Worm (Caenorhabditis elegans) whole organism, midembryonic: ENCODE results near the gene lbp-3.

ENCODE experiments used
- T22C8.4 ChIP-seq: fragments of 200-800 bp; sonication (Bioruptor generic); IDR thresholded peaks from 2 replicates; pipeline ENCODE4 v1.3.6; 2022; ENCODE audit warnings: missing genetic modification characterization, missing compliant biosample characterization
- cog-1 ChIP-seq: sonication (generic microtip); optimal IDR thresholded peaks from 2 replicates; lab custom pipeline; 2016; ENCODE audit warnings: missing genetic modification characterization, missing compliant biosample characterization
- flt-1 ChIP-seq: fragments of 200-800 bp; sonication (Bioruptor generic); IDR thresholded peaks from 2 replicates; pipeline ENCODE4 v1.3.6; 2022; ENCODE audit warnings: missing genetic modification characterization, missing compliant biosample characterization
- klf-2 ChIP-seq: fragments of 200-800 bp; sonication (Bioruptor generic); conservative IDR thresholded peaks from 2 replicates; pipeline ENCODE4 v1.3.6; 2022; ENCODE audit warnings: missing genetic modification reagents, missing genetic modification characterization, missing compliant biosample characterization
- med-1 ChIP-seq: sonication (generic microtip); optimal IDR thresholded peaks from 2 replicates; lab custom pipeline; 2017; ENCODE audit warnings: missing genetic modification characterization, mild to moderate bottlenecking, missing compliant biosample characterization, antibody characterized with exemption, missing genetic modification reagents; ENCODE audit not compliant: insufficient read depth
- ref-1 ChIP-seq: fragments of 200-800 bp; sonication (Bioruptor generic); conservative IDR thresholded peaks from 2 replicates; pipeline ENCODE4 v1.3.6; 2022; ENCODE audit warnings: missing genetic modification reagents, missing genetic modification characterization, missing compliant biosample characterization
- tab-1 ChIP-seq: fragments of 200-800 bp; sonication (Bioruptor generic); IDR thresholded peaks from 2 replicates; pipeline ENCODE4 v1.3.6; 2022; ENCODE audit warnings: missing genetic modification characterization, missing compliant biosample characterization
- ztf-23 ChIP-seq: fragments of 200-800 bp; sonication (Bioruptor generic); IDR thresholded peaks from 2 replicates; pipeline ENCODE4 v1.3.6; 2022; ENCODE audit warnings: missing genetic modification reagents, missing genetic modification characterization, missing compliant biosample characterization
- ztf-29 ChIP-seq: fragments of 200-800 bp; sonication (Bioruptor generic); IDR thresholded peaks from 2 replicates; pipeline ENCODE4 v1.3.6; 2022; ENCODE audit warnings: missing genetic modification reagents, missing genetic modification characterization, missing compliant biosample characterization

DNA sequence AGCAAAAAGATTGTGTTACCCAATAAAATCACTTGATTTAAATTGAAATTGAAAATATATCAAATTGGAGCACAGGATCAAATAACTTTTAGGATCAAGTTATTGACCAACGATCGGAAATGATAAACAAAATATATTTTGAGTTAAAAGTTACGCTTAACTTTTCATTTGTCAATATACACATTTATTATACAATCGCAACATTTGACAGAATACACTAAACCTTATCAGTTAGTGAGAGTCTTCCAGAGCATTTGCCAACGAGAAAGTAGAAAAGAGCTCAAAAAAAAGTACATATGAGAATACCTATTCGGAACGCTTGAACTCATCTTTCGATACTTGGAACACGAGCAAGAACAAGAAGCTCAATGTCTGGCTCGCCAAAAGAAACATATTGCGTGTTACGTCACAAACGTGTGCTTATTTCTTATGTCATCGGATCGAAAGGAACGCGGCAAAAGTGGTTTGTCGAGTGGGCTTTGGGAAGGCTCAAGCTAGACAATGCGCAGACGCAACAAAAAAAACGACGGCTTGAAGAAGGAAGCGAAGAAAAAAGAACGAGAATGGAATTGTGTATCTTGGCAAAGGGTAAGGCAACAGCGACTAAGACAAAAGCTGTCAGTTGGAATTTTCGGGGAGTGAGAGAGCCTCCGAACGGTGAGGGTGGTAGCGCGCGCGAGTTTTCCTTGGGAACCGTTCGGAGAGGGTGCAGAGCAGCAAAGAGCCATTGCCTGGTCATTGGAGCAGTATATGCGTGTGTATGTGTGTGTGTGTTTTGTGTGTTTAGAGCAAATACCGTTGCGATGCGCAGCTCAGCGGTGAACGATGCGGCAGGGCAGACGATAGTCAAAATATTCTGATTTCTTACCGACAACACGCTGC is 30.6 kb upstream of the lbp-3 start:
- no peak for TF ChIP-seq flt-1
- TF ChIP-seq klf-2 = no peak
- no peak for TF ChIP-seq T22C8.4 (GFP tag; lab: Robert Waterston, UW)
- no peak for TF ChIP-seq med-1
- no peak for TF ChIP-seq tab-1 (GFP tag; lab: Robert Waterston, UW)
- no peak for TF ChIP-seq cog-1 (tag; lab: Kevin White, UChicago)
- TF ChIP-seq ref-1 (GFP tag; lab: Robert Waterston, UW) = no peak
- TF ChIP-seq ztf-23 (GFP tag; lab: Robert Waterston, UW) = no peak
- TF ChIP-seq ztf-29 (GFP tag; lab: Robert Waterston, UW) = no peak
